Worm (Caenorhabditis elegans) whole organism, early embryonic: ENCODE data around the gene Y37H2A.14.

ENCODE experiments used
- aly-1 ChIP-seq: sonication (generic microtip); optimal IDR thresholded peaks from 2 replicates; lab custom pipeline; 2016; ENCODE audit warnings: missing genetic modification characterization, missing compliant biosample characterization
- ama-1 ChIP-seq: fragments of 150-350 bp; optimal IDR thresholded peaks from 2 replicates; lab custom pipeline; 2014
- ceh-13 ChIP-seq: fragments of 200-800 bp; sonication (Bioruptor generic); optimal IDR thresholded peaks from 2 replicates; lab custom pipeline; 2018; ENCODE audit warnings: mild to moderate bottlenecking, missing genetic modification characterization, missing compliant biosample characterization
- flt-1 ChIP-seq: fragments of 200-800 bp; sonication (Bioruptor generic); IDR thresholded peaks from 2 replicates; pipeline ENCODE4 v1.3.6; 2022; ENCODE audit warnings: missing genetic modification characterization, missing compliant biosample characterization
- hnd-1 ChIP-seq: sonication (generic microtip); optimal IDR thresholded peaks from 2 replicates; lab custom pipeline; 2016; ENCODE audit warnings: missing genetic modification characterization, missing compliant biosample characterization
- pes-1 ChIP-seq: fragments of 200-800 bp; sonication (Bioruptor generic); IDR thresholded peaks from 2 replicates; pipeline ENCODE4 v1.3.6; 2022; ENCODE audit warnings: missing genetic modification reagents, missing genetic modification characterization, missing compliant biosample characterization
- scrt-1 ChIP-seq: fragments of 200-800 bp; sonication (Bioruptor generic); IDR thresholded peaks from 2 replicates; pipeline ENCODE4 v1.3.6; 2022; ENCODE audit warnings: missing genetic modification characterization, missing compliant biosample characterization
- sea-1 ChIP-seq: fragments of 200-800 bp; sonication (Bioruptor generic); conservative IDR thresholded peaks from 2 replicates; pipeline ENCODE4 v1.3.6; 2022; ENCODE audit warnings: missing genetic modification characterization, missing compliant biosample characterization
- tbx-37 ChIP-seq: fragments of 200-800 bp; sonication (Bioruptor generic); conservative IDR thresholded peaks from 2 replicates; pipeline ENCODE4 v1.3.6; 2022; ENCODE audit warnings: missing genetic modification reagents, missing genetic modification characterization, missing compliant biosample characterization

- TF ChIP-seq scrt-1 (GFP tag; lab: Robert Waterston, UW), result no peak
- TF ChIP-seq ama-1 (lab: Kevin White, UChicago), result no peak
- no peak for TF ChIP-seq flt-1 (GFP tag; lab: Robert Waterston, UW)
- no peak for TF ChIP-seq aly-1 (tag; lab: Kevin White, UChicago)
- TF ChIP-seq pes-1 (GFP tag; lab: Robert Waterston, UW), result no peak
- no peak for TF ChIP-seq tbx-37
- no peak for TF ChIP-seq sea-1 (GFP tag; lab: Robert Waterston, UW)
- TF ChIP-seq hnd-1 (tag; lab: Kevin White, UChicago), result no peak
- TF ChIP-seq ceh-13, result no peak
Observed at ce11 chrV:18158172-18158571, 14.6 kb downstream of the Y37H2A.14 start.
